Worm (Caenorhabditis elegans): ENCODE data around the gene sym-2.

The sym-2 gene

DNA sequence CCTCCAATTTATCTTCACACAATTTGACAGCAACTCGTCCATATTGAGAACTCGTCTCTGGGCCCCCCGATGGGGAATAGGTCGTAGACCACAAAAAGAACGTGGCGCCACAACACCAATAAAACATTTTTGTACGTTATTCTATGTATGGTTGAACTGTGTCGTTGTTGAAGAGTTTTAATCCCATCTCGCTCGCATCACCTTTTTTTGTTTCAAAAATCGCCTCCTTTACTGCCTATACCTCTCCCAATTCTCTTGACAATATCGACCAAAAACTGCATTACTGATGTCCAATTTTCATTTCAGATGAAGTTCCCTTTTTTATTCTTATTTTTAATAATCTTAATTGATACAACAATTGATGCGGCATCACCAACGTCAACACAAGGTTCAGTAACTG lies 8.9 kb upstream of the sym-2 start, which contains the start of gene let-23:
Gene let-23, plus strand, starts transcription at position 301 of the 400 bp plus-strand sequence.
- TF ChIP-seq tlf-1 (GFP tag; optimal IDR thresholded peaks at IDR 0.05) (no peak), somi-1 (GFP tag; optimal IDR thresholded peaks at IDR 0.05) (no peak), repo-1 (tag; optimal IDR thresholded peaks at IDR 0.05) (no peak), Y79H2A.3 (GFP tag; conservative IDR thresholded peaks at IDR 0.05) (no peak), lag-1 (GFP tag; IDR thresholded peaks at IDR 0.05) (no peak), ztf-3 (GFP tag; optimal IDR thresholded peaks at IDR 0.05) (no peak), lsl-1 (GFP tag; optimal IDR thresholded peaks at IDR 0.05) (no peak), sea-2 (GFP tag; IDR thresholded peaks at IDR 0.05) (no peak), hmg-1.2 (GFP tag; IDR thresholded peaks at IDR 0.05) (no peak), B0019.2 (GFP tag; conservative IDR thresholded peaks at IDR 0.05) (no peak), die-1 (tag; optimal IDR thresholded peaks at IDR 0.05) (no peak), F37B4.10 (GFP tag; IDR thresholded peaks at IDR 0.05) (no peak), ceh-27 (GFP tag; optimal IDR thresholded peaks at IDR 0.05) (no peak), mel-28 (tag; optimal IDR thresholded peaks at IDR 0.05; ENCODE audit: borderline replicate concordance) (no peak), akir-1 (GFP tag; optimal IDR thresholded peaks at IDR 0.05) (no peak), ama-1 (optimal IDR thresholded peaks at IDR 0.05) (no peak), ama-1 (GFP tag; optimal IDR thresholded peaks at IDR 0.05) (no peak), ztf-26 (tag; optimal IDR thresholded peaks at IDR 0.05) (no peak), Y67H2A.10 (GFP tag; conservative IDR thresholded peaks at IDR 0.05) (no peak)

DNA sequence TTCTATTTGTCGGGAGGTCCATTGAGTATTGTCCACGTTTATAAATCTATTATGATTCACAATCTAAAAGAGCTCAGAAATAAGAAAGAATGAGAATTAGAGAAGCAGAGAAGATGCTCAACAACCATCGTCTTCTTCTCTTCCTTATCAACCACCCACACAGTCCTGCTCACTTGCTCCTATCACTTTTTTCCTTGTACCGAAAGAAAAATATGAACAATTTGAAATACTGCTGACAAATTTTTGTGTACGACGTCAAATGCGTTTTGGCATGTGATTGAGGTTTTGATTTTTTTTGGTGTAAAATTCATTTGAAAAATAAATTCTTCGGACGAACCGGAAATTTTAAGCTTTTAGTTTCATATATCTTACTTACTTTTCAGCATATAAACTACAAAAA lies 8.0 kb upstream of the sym-2 start:
- no peak for TF ChIP-seq F52B5.7 (tag; optimal IDR thresholded peaks at IDR 0.05)
- TF ChIP-seq lag-1 (GFP tag; IDR thresholded peaks at IDR 0.05) = no peak
- no peak for TF ChIP-seq mel-28 (tag; optimal IDR thresholded peaks at IDR 0.05; ENCODE audit: borderline replicate concordance)
- TF ChIP-seq ztf-6 (GFP tag; IDR thresholded peaks at IDR 0.05) = no peak
- TF ChIP-seq let-607 (tag; optimal IDR thresholded peaks at IDR 0.05) = peak in 1 of 2 experiments; percentile 17
- no peak for TF ChIP-seq snpc-4 (GFP tag; optimal IDR thresholded peaks at IDR 0.05)
- TF ChIP-seq snpc-4 (tag; optimal IDR thresholded peaks at IDR 0.05) = peak in 1 of 4 experiments; percentile 1
- TF ChIP-seq nhr-80 (tag; optimal IDR thresholded peaks at IDR 0.05) = peak; percentile 85

DNA sequence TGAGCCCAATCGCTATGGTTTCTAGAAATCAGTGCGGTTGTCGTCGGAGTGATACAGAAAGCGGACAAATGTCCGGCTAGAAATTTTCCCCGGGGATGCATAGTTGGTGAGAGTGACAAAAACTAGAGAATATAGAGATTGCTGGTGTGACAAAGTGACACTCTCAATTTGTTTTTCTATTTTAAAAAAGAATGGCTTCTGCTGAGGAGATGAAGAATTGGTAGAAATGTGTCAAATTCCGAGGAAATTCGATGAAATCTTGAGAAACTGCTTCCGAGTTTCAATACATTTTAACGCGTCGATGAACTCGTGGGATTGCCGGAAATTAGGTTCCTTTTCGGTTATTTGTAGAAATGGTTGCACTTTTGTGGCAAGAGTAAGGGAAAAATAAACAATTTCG lies 5.9 kb upstream of the sym-2 start, which contains the start of gene twk-4:
Gene twk-4, minus strand, starts transcription at position 101 of the 400 bp plus-strand sequence.
- TF ChIP-seq xnd-1 (tag; optimal IDR thresholded peaks at IDR 0.05) = no peak
- TF ChIP-seq zfh-2 (GFP tag; conservative IDR thresholded peaks at IDR 0.05) = no peak
- TF ChIP-seq athp-1 (tag; optimal IDR thresholded peaks at IDR 0.05) = no peak
- TF ChIP-seq ceh-100 (GFP tag; IDR thresholded peaks at IDR 0.05) = no peak

DNA sequence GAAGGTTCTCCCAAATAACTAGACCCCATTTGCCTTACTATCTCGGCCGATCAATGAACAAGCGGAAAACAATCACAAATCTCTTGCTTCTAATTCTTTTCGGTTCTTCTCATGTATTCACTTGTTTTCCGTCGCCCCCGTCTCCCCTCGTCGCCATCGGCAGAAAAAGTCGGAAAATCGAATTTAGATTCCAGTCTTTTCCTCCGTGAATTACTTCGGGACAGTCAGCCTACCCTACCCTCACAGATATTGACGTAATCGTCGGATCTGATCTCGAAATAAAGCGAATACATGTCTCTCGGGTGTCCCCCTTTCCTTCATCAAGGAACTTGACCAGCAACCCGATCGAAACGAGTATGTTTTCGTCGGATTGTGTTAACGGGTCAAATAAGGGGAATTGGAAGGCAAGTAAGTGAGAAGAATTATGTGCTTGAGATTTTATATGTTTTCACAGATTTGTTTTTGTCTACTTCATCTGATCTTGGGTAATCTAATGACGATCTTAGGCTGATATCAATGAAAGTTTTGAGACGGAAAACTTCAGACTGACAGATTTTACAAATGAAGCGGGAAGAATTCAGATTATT lies 2.3 kb upstream of the sym-2 start:
- 0 out of 2 replicates have a peak, but pooled peaks have one; percentile 14 for TF ChIP-seq ceh-40 (GFP tag; IDR thresholded peaks at IDR 0.05)
- TF ChIP-seq ets-4 (GFP tag; optimal IDR thresholded peaks at IDR 0.05) = no peak

DNA sequence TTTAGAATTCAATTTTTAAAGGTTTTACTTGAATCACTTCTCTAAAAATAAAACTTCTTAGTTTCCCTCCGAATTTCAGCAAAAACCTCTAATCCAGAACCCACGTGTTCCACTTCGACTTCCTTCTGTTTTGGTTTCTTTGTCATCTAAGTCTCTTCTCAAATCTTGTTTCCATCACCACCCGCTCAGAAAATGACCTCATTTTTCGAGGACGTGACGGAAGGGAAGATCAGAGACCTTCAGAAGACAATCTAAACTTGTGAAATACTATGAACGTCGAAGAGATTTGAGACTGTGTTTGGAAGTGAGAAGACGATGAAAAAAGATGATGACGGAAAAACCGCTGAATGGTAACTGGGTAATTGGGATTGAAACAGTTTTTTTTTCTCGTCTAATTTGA lies 1.4 kb upstream of the sym-2 start:
- TF ChIP-seq C06A6.2 (GFP tag; conservative IDR thresholded peaks at IDR 0.05) = no peak
- no peak for TF ChIP-seq Y79H2A.3 (GFP tag; conservative IDR thresholded peaks at IDR 0.05)
- no peak for TF ChIP-seq mxl-1 (tag; optimal IDR thresholded peaks at IDR 0.05)
- TF ChIP-seq B0019.2 (GFP tag; conservative IDR thresholded peaks at IDR 0.05) = no peak
- no peak for TF ChIP-seq hmg-1.2 (GFP tag; IDR thresholded peaks at IDR 0.05)
- TF ChIP-seq madf-6 (GFP tag; IDR thresholded peaks at IDR 0.05) = no peak
- TF ChIP-seq Y67H2A.10 (GFP tag; conservative IDR thresholded peaks at IDR 0.05) = no peak
- TF ChIP-seq tlf-1 (GFP tag; optimal IDR thresholded peaks at IDR 0.05) = no peak
- no peak for TF ChIP-seq F22D6.2 (tag; optimal IDR thresholded peaks at IDR 0.05)
- no peak for TF ChIP-seq ceh-40 (GFP tag; IDR thresholded peaks at IDR 0.05)
- no peak for TF ChIP-seq dpl-1 (GFP tag; optimal IDR thresholded peaks at IDR 0.05)
- TF ChIP-seq rpc-1 (optimal IDR thresholded peaks at IDR 0.05) = no peak
- TF ChIP-seq rpc-1 (tag; optimal IDR thresholded peaks at IDR 0.05) = no peak
- TF ChIP-seq lin-54 (GFP tag; optimal IDR thresholded peaks at IDR 0.05) = no peak
- TF ChIP-seq chd-7 (tag; optimal IDR thresholded peaks at IDR 0.05) = no peak
- no peak for TF ChIP-seq ccch-3 (GFP tag; optimal IDR thresholded peaks at IDR 0.05)
- no peak for TF ChIP-seq rcor-1 (GFP tag; IDR thresholded peaks at IDR 0.05)
- TF ChIP-seq Y53F4B.3 (GFP tag; IDR thresholded peaks at IDR 0.05) = no peak
- TF ChIP-seq attf-3 (GFP tag; conservative IDR thresholded peaks at IDR 0.05) = no peak
- no peak for TF ChIP-seq lag-1 (GFP tag; IDR thresholded peaks at IDR 0.05)
